Worm (Caenorhabditis elegans) whole organism, L2 larva: ENCODE data around the gene lips-12.

Experiments
- fos-1 ChIP-seq: fragments of 150-350 bp; optimal IDR thresholded peaks from 2 replicates; lab custom pipeline; 2014; ENCODE audit warnings: missing biosample characterization, missing genetic modification characterization
- mab-5 ChIP-seq: fragments of 150-350 bp; optimal IDR thresholded peaks from 2 replicates; lab custom pipeline; 2014; ENCODE audit warnings: missing biosample characterization, missing genetic modification characterization
- sma-3 ChIP-seq: sonication (generic microtip); optimal IDR thresholded peaks from 2 replicates; lab custom pipeline; 2016; ENCODE audit warnings: missing genetic modification reagents, missing genetic modification characterization, missing compliant biosample characterization

ce11 chrII:1110901-1111300 lies 3.1 kb downstream of the lips-12 start, which contains the start of gene lips-11:
- TF ChIP-seq fos-1 (tag; lab: Kevin White, UChicago) (no peak), sma-3 (GFP tag; lab: Kevin White, UChicago) (peak; percentile 9), mab-5 (no peak)
